Worm (Caenorhabditis elegans): ENCODE data around the gene pqn-82.

ce11 chrIII:1824264-1824922 lies 24.5 kb upstream of the pqn-82 start, which contains the start of the genes pvf-1 and Y39A3CL.7:
- TF ChIP-seq W03F9.2 (tag; optimal IDR thresholded peaks at IDR 0.05) (no peak), him-1 (tag; optimal IDR thresholded peaks at IDR 0.05) (no peak), dao-5 (tag; optimal IDR thresholded peaks at IDR 0.05) (no peak)

Measured in whole organism, L4/young adult.